Worm (Caenorhabditis elegans) whole organism, L2 larva: Measurements from ENCODE around the gene hlh-30.

Experiments
- C34F6.9 ChIP-seq: fragments of 150-350 bp; optimal IDR thresholded peaks from 2 replicates; lab custom pipeline; 2014; ENCODE audit warnings: missing biosample characterization, missing genetic modification characterization
- F13H6.1 ChIP-seq: sonication (generic microtip); optimal IDR thresholded peaks from 2 replicates; lab custom pipeline; 2016; ENCODE audit warnings: missing genetic modification characterization, missing compliant biosample characterization
- R02D3.7 ChIP-seq: fragments of 150-350 bp; optimal IDR thresholded peaks from 2 replicates; lab custom pipeline; 2014; ENCODE audit warnings: missing biosample characterization, missing genetic modification characterization
- Y55F3AM.14 ChIP-seq: fragments of 200-800 bp; sonication (Bioruptor generic); optimal IDR thresholded peaks from 2 replicates; lab custom pipeline; 2018; ENCODE audit warnings: mild to moderate bottlenecking, missing genetic modification characterization, missing compliant biosample characterization
- ZK546.5 ChIP-seq: sonication (generic microtip); optimal IDR thresholded peaks from 2 replicates; lab custom pipeline; 2017; ENCODE audit warnings: missing biosample characterization, missing genetic modification characterization
- alr-1 ChIP-seq: fragments of 150-350 bp; optimal IDR thresholded peaks from 2 replicates; lab custom pipeline; 2014; ENCODE audit warnings: missing biosample characterization, missing genetic modification characterization
- aly-2 ChIP-seq: fragments of 150-350 bp; optimal IDR thresholded peaks from 2 replicates; lab custom pipeline; 2014; ENCODE audit warnings: missing biosample characterization, missing genetic modification characterization
- ama-1 ChIP-seq: fragments of 150-350 bp; optimal IDR thresholded peaks from 2 replicates; lab custom pipeline; 2018; ENCODE audit warnings: inconsistent platforms
- ceh-16 ChIP-seq: fragments of 150-350 bp; optimal IDR thresholded peaks from 2 replicates; lab custom pipeline; 2014; ENCODE audit warnings: missing biosample characterization, missing genetic modification characterization
- ceh-82 ChIP-seq: fragments of 150-350 bp; optimal IDR thresholded peaks from 2 replicates; lab custom pipeline; 2014; ENCODE audit warnings: missing biosample characterization, missing genetic modification characterization
- crh-2 ChIP-seq: sonication (generic microtip); optimal IDR thresholded peaks from 2 replicates; lab custom pipeline; 2017; ENCODE audit warnings: missing biosample characterization, missing genetic modification characterization
- egl-27 ChIP-seq: sonication (generic microtip); optimal IDR thresholded peaks from 3 replicates; lab custom pipeline; 2017; ENCODE audit warnings: missing biosample characterization, missing genetic modification reagents, missing genetic modification characterization
- elt-1 ChIP-seq: fragments of 150-350 bp; optimal IDR thresholded peaks from 2 replicates; lab custom pipeline; 2014; ENCODE audit warnings: missing biosample characterization, missing genetic modification characterization
- fos-1 ChIP-seq: fragments of 150-350 bp; optimal IDR thresholded peaks from 2 replicates; lab custom pipeline; 2014; ENCODE audit warnings: missing biosample characterization, missing genetic modification characterization
- lin-11 ChIP-seq: fragments of 150-350 bp; sonication (generic microtip); optimal IDR thresholded peaks from 2 replicates; lab custom pipeline; 2014; ENCODE audit warnings: missing biosample characterization, missing genetic modification characterization, inconsistent platforms, mixed read lengths
- lin-13 ChIP-seq: fragments of 150-350 bp; optimal IDR thresholded peaks from 2 replicates; lab custom pipeline; 2014; ENCODE audit warnings: missing biosample characterization, missing genetic modification reagents, missing genetic modification characterization
- lin-39 ChIP-seq: fragments of 150-350 bp; optimal IDR thresholded peaks from 2 replicates; lab custom pipeline; 2014; ENCODE audit warnings: missing biosample characterization, missing genetic modification reagents, missing genetic modification characterization
- lsy-2 ChIP-seq, 2 experiments: fragments of 150-350 bp in 1 of 2; sonication (generic microtip) in 1 of 2; optimal IDR thresholded peaks; 2 replicates each; lab custom pipeline; 2014 to 2017; ENCODE audit warnings: missing biosample characterization in 2 of 2, missing genetic modification characterization in 2 of 2
- mab-5 ChIP-seq: fragments of 150-350 bp; optimal IDR thresholded peaks from 2 replicates; lab custom pipeline; 2014; ENCODE audit warnings: missing biosample characterization, missing genetic modification characterization
- mbf-1 ChIP-seq: sonication (generic microtip); optimal IDR thresholded peaks from 2 replicates; lab custom pipeline; 2017; ENCODE audit warnings: missing biosample characterization, missing genetic modification characterization
- mdl-1 ChIP-seq, 2 experiments: fragments of 150-350 bp in 1 of 2; sonication (generic microtip) in 1 of 2; optimal IDR thresholded peaks; 2 replicates each; lab custom pipeline; 2017; ENCODE audit warnings: missing biosample characterization in 2 of 2, missing genetic modification characterization in 2 of 2
- nhr-12 ChIP-seq: fragments of 150-350 bp; optimal IDR thresholded peaks from 2 replicates; lab custom pipeline; 2014; ENCODE audit warnings: missing biosample characterization, missing genetic modification characterization
- nhr-129 ChIP-seq: fragments of 150-350 bp; optimal IDR thresholded peaks from 2 replicates; lab custom pipeline; 2014; ENCODE audit warnings: missing biosample characterization, missing genetic modification characterization
- nhr-21 ChIP-seq: fragments of 150-350 bp; optimal IDR thresholded peaks from 2 replicates; lab custom pipeline; 2014; ENCODE audit warnings: missing biosample characterization, missing genetic modification characterization
- nhr-6 ChIP-seq: fragments of 150-350 bp; optimal IDR thresholded peaks from 2 replicates; lab custom pipeline; 2014; ENCODE audit warnings: missing biosample characterization, missing genetic modification characterization
- nhr-77 ChIP-seq: fragments of 150-350 bp; optimal IDR thresholded peaks from 2 replicates; lab custom pipeline; 2014; ENCODE audit warnings: missing biosample characterization, missing genetic modification characterization
- peb-1 ChIP-seq: fragments of 150-350 bp; optimal IDR thresholded peaks from 2 replicates; lab custom pipeline; 2014; ENCODE audit warnings: missing biosample characterization, missing genetic modification characterization
- sma-9 ChIP-seq, 2 experiments: fragments of 150-350 bp in 1 of 2; sonication (generic microtip) in 1 of 2; optimal IDR thresholded peaks; 2 replicates each; lab custom pipeline; 2014 to 2016; ENCODE audit warnings: missing genetic modification characterization in 2 of 2, mild to moderate bottlenecking in 1 of 2, missing biosample characterization in 1 of 2, missing compliant biosample characterization in 1 of 2, missing genetic modification reagents in 1 of 2, moderate library complexity in 1 of 2
- snpc-4 ChIP-seq: fragments of 150-350 bp; optimal IDR thresholded peaks from 2 replicates; lab custom pipeline; 2014; ENCODE audit warnings: missing biosample characterization, missing genetic modification characterization
- unc-39 ChIP-seq: fragments of 150-350 bp; optimal IDR thresholded peaks from 2 replicates; lab custom pipeline; 2014; ENCODE audit warnings: missing biosample characterization, missing genetic modification characterization
- unc-55 ChIP-seq: fragments of 150-350 bp; sonication (generic microtip); optimal IDR thresholded peaks from 3 replicates; lab custom pipeline; 2014; ENCODE audit warnings: missing biosample characterization, missing genetic modification reagents, missing genetic modification characterization
- unc-62 ChIP-seq: fragments of 150-350 bp; optimal IDR thresholded peaks from 2 replicates; lab custom pipeline; 2014; ENCODE audit warnings: missing biosample characterization, missing genetic modification reagents, missing genetic modification characterization
- zag-1 ChIP-seq: fragments of 150-350 bp; optimal IDR thresholded peaks from 2 replicates; lab custom pipeline; 2014; ENCODE audit warnings: missing biosample characterization, missing genetic modification characterization
- ztf-4 ChIP-seq: fragments of 150-350 bp; optimal IDR thresholded peaks from 2 replicates; lab custom pipeline; 2014; ENCODE audit warnings: missing biosample characterization, missing genetic modification characterization

Gene hlh-30

ce11 chrIV:4034883-4035282 is at the start of gene hlh-30:
Gene hlh-30, minus strand, starts transcription at chrIV:4034951.
- peak; percentile 76 for TF ChIP-seq unc-55 (GFP tag; lab: Kevin White, UChicago)
- peak; percentile 56 for TF ChIP-seq fos-1 (tag; lab: Kevin White, UChicago)
- TF ChIP-seq ztf-4 (tag; lab: Kevin White, UChicago) = peak; percentile 7
- TF ChIP-seq nhr-12 = no peak
- peak; percentile 48 for TF ChIP-seq nhr-129 (tag; lab: Kevin White, UChicago)
- peak; percentile 73 for TF ChIP-seq C34F6.9
- TF ChIP-seq nhr-77 = no peak
- TF ChIP-seq nhr-6 (tag; lab: Kevin White, UChicago) = no peak
- TF ChIP-seq sma-9 (GFP tag; optimal IDR thresholded peaks at IDR 0.05; lab: Kevin White, UChicago) = peak; percentile 76
- TF ChIP-seq sma-9 (tag; optimal IDR thresholded peaks at IDR 0.05; lab: Kevin White, UChicago) = no peak
- TF ChIP-seq crh-2 (tag; lab: Kevin White, UChicago) = peak; percentile 38
- TF ChIP-seq snpc-4 (tag; lab: Kevin White, UChicago) = no peak
- TF ChIP-seq lsy-2 (tag; optimal IDR thresholded peaks at IDR 0.05; lab: Kevin White, UChicago) = peak; percentile 28 to 69
- TF ChIP-seq Y55F3AM.14 = peak; percentile 20
- no peak for TF ChIP-seq peb-1 (tag; lab: Kevin White, UChicago)
- TF ChIP-seq F13H6.1 (tag; lab: Kevin White, UChicago) = peak; percentile 72
- TF ChIP-seq egl-27 (tag; lab: Kevin White, UChicago) = no peak
- TF ChIP-seq mab-5 (tag; lab: Kevin White, UChicago) = no peak
- TF ChIP-seq lin-11 (tag; lab: Kevin White, UChicago) = peak; percentile 63
- no peak for TF ChIP-seq unc-62
- no peak for TF ChIP-seq aly-2
- no peak for TF ChIP-seq mbf-1 (tag; lab: Kevin White, UChicago)
- TF ChIP-seq mdl-1 (tag; optimal IDR thresholded peaks at IDR 0.05; lab: Kevin White, UChicago) = peak; percentile 5 to 33
- peak; percentile 62 for TF ChIP-seq zag-1 (tag; lab: Kevin White, UChicago)
- peak; percentile 20 for TF ChIP-seq lin-13 (GFP tag; lab: Kevin White, UChicago)
- no peak for TF ChIP-seq ceh-16

DNA sequence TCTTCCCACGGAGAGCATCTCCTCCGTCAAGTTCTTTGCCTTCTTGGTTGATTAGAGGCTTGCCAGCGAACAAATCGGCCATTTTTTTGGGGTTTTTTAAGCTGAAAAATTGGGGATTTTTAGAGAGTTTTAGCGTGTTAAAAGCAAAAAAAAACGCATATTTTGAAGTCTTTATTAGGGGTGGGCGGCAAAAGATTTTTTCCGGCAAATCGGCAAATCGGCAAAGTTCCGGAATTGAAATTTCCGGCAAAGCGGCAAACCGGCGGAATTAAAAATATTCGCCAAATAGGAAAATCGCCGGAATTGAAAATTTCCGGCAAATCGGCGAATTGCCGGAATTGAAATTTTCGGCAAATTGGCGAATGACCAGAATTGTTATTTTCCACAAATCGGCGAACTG is 49.4 kb upstream of the hlh-30 start, which contains the start of gene C35B1.5:
C35B1.5 (minus strand) TSS at position 101 of the 400 bp plus-strand sequence.
- TF ChIP-seq zag-1 (tag; lab: Kevin White, UChicago) (no peak), fos-1 (tag; lab: Kevin White, UChicago) (no peak), ZK546.5 (no peak), ama-1 (lab: Kevin White, UChicago) (no peak), unc-39 (no peak)

ce11 chrIV:4083094-4083493 is 48.3 kb upstream of the hlh-30 start:
- no peak for TF ChIP-seq egl-27 (tag; lab: Kevin White, UChicago)
- no peak for TF ChIP-seq lsy-2 (tag; optimal IDR thresholded peaks at IDR 0.05; lab: Kevin White, UChicago)
- TF ChIP-seq elt-1 (tag; lab: Kevin White, UChicago) = no peak
- no peak for TF ChIP-seq lin-39 (tag; lab: Kevin White, UChicago)
- no peak for TF ChIP-seq nhr-77
- TF ChIP-seq aly-2 = no peak
- no peak for TF ChIP-seq unc-55 (GFP tag; lab: Kevin White, UChicago)
- no peak for TF ChIP-seq ztf-4 (tag; lab: Kevin White, UChicago)
- no peak for TF ChIP-seq fos-1 (tag; lab: Kevin White, UChicago)
- TF ChIP-seq nhr-129 (tag; lab: Kevin White, UChicago) = no peak

ce11 chrIV:4082599-4082998 is 47.8 kb upstream of the hlh-30 start:
- no peak for TF ChIP-seq ceh-82 (tag; lab: Kevin White, UChicago)
- TF ChIP-seq aly-2 = no peak
- TF ChIP-seq mdl-1 (tag; optimal IDR thresholded peaks at IDR 0.05; lab: Kevin White, UChicago) = no peak
- no peak for TF ChIP-seq alr-1 (tag; lab: Kevin White, UChicago)
- TF ChIP-seq ztf-4 (tag; lab: Kevin White, UChicago) = no peak
- no peak for TF ChIP-seq elt-1 (tag; lab: Kevin White, UChicago)
- TF ChIP-seq F13H6.1 (tag; lab: Kevin White, UChicago) = no peak
- TF ChIP-seq C34F6.9 = no peak
- no peak for TF ChIP-seq nhr-77
- TF ChIP-seq nhr-129 (tag; lab: Kevin White, UChicago) = no peak
- no peak for TF ChIP-seq lsy-2 (tag; optimal IDR thresholded peaks at IDR 0.05; lab: Kevin White, UChicago)
- no peak for TF ChIP-seq nhr-21
- TF ChIP-seq fos-1 (tag; lab: Kevin White, UChicago) = no peak
- TF ChIP-seq R02D3.7 (tag; lab: Kevin White, UChicago) = no peak
- no peak for TF ChIP-seq Y55F3AM.14
- no peak for TF ChIP-seq ceh-16
- no peak for TF ChIP-seq unc-62
- TF ChIP-seq sma-9 (GFP tag; optimal IDR thresholded peaks at IDR 0.05; lab: Kevin White, UChicago) = no peak
- no peak for TF ChIP-seq sma-9 (tag; optimal IDR thresholded peaks at IDR 0.05; lab: Kevin White, UChicago)
- TF ChIP-seq unc-55 (GFP tag; lab: Kevin White, UChicago) = no peak
- no peak for TF ChIP-seq nhr-12
